In genomic region chrX:3650100-3650809, ce11 we compare ENCODE assay signal across 1 worm cellular context.
TF ChIP-seq lines count a peak whose summit lies in the region.

Gene sax-1 (minus strand): TSS chrX:3650150.
Gene R11G1.2 (plus strand): TSS chrX:3650614.

TF ChIP-seq in whole organism, L4 larva, 104 proteins besides CTCF, POLR2A, EP300 and RAD21 (continued from another document):
- TF ChIP-seq tag-97 (GFP tag; IDR thresholded peaks at IDR 0.05; lab: Robert Waterston, UW), result no peak
- no peak for TF ChIP-seq nhr-10 (tag; optimal IDR thresholded peaks at IDR 0.05; lab: Kevin White, UChicago)
- TF ChIP-seq ZK337.2 (GFP tag; IDR thresholded peaks at IDR 0.05; lab: Robert Waterston, UW), result no peak
- no peak for TF ChIP-seq set-16 (GFP tag; IDR thresholded peaks at IDR 0.05; lab: Robert Waterston, UW)
- TF ChIP-seq arid-1 (GFP tag; conservative IDR thresholded peaks at IDR 0.05; lab: Robert Waterston, UW), result no peak
- TF ChIP-seq unc-39 (tag; optimal IDR thresholded peaks at IDR 0.05; lab: Kevin White, UChicago), result no peak
- TF ChIP-seq nhr-25 (tag; optimal IDR thresholded peaks at IDR 0.05; lab: Kevin White, UChicago; ENCODE audit: borderline replicate concordance, insufficient read depth), result peak; percentile 25
- TF ChIP-seq nhr-48 (tag; optimal IDR thresholded peaks at IDR 0.05; lab: Kevin White, UChicago), result peak; percentile 29
- TF ChIP-seq ZK546.5 (tag; optimal IDR thresholded peaks at IDR 0.05; lab: Kevin White, UChicago), result no peak
- no peak for TF ChIP-seq zip-2 (tag; optimal IDR thresholded peaks at IDR 0.05; lab: Kevin White, UChicago)
- TF ChIP-seq T26A8.4 (GFP tag; IDR thresholded peaks at IDR 0.05; lab: Robert Waterston, UW), result peak; percentile 43; the same call in 1 of the 2 replicates
- no peak for TF ChIP-seq cey-2 (tag; optimal IDR thresholded peaks at IDR 0.05; lab: Kevin White, UChicago; ENCODE audit: borderline replicate concordance, insufficient read depth)
- no peak for TF ChIP-seq dmd-9 (GFP tag; IDR thresholded peaks at IDR 0.05; lab: Robert Waterston, UW)
- TF ChIP-seq ctbp-1 (GFP tag; IDR thresholded peaks at IDR 0.05; lab: Robert Waterston, UW), result no peak
- no peak for TF ChIP-seq spr-3 (GFP tag; optimal IDR thresholded peaks at IDR 0.05; lab: Kevin White, UChicago)
- peak; percentile 64 for TF ChIP-seq rbr-2 (tag; optimal IDR thresholded peaks at IDR 0.05; lab: Kevin White, UChicago)
- no peak for TF ChIP-seq Y5F2A.4 (GFP tag; optimal IDR thresholded peaks at IDR 0.05; lab: Kevin White, UChicago)
- no peak for TF ChIP-seq daf-12 (tag; optimal IDR thresholded peaks at IDR 0.05; lab: Kevin White, UChicago)
- peak; percentile 56 for TF ChIP-seq dve-1 (tag; optimal IDR thresholded peaks at IDR 0.05; lab: Kevin White, UChicago; ENCODE audit: insufficient read depth)
- TF ChIP-seq ceh-32 (tag; optimal IDR thresholded peaks at IDR 0.05; lab: Kevin White, UChicago; ENCODE audit: poor library complexity), result no peak
- TF ChIP-seq mdl-1 (tag; optimal IDR thresholded peaks at IDR 0.05; lab: Kevin White, UChicago), result peak; percentile 33 to 88
- no peak for TF ChIP-seq R02D3.7 (tag; optimal IDR thresholded peaks at IDR 0.05; lab: Kevin White, UChicago)
- TF ChIP-seq nhr-41 (GFP tag; IDR thresholded peaks at IDR 0.05; lab: Robert Waterston, UW), result no peak
- peak in 1 of 2 experiments; percentile 35 for TF ChIP-seq unc-62 (GFP tag; optimal IDR thresholded peaks at IDR 0.05 in 1 of 2; lab: Kevin White, UChicago)
- TF ChIP-seq unc-62 (tag; optimal IDR thresholded peaks at IDR 0.05; lab: Kevin White, UChicago), result no peak
- no peak for TF ChIP-seq fos-1 (tag; optimal IDR thresholded peaks at IDR 0.05; lab: Kevin White, UChicago)
- no peak for TF ChIP-seq F37D6.2 (tag; optimal IDR thresholded peaks at IDR 0.05; lab: Kevin White, UChicago)
